Fruit fly (Drosophila melanogaster): Measurements from ENCODE around the gene CG18476.

CG18476 gene

dm6 chr3R:11626571-11626970, 51.3 kb downstream of the CG18476 start, which contains the start of the genes CG6813 and CG18764 (continued):
- TF ChIP-seq stwl (tag; optimal IDR thresholded peaks at IDR 0.05): peak; percentile 59
- peak; percentile 11 for TF ChIP-seq CG12659 (GFP tag; optimal IDR thresholded peaks at IDR 0.05)
- no peak for TF ChIP-seq E2f1 (GFP tag; IDR thresholded peaks at IDR 0.05)
- peak; percentile 41 for TF ChIP-seq Myb (GFP tag; optimal IDR thresholded peaks at IDR 0.05)
- no peak for TF ChIP-seq toy (GFP tag; IDR thresholded peaks at IDR 0.05)
- no peak for TF ChIP-seq CG10209 (GFP tag; optimal IDR thresholded peaks at IDR 0.05)
- peak; percentile 72 for TF ChIP-seq Med (GFP tag)
- peak in 1 of 2 experiments; percentile 94 for TF ChIP-seq Pdp1 (GFP tag; optimal IDR thresholded peaks at IDR 0.05)
- TF ChIP-seq aop (GFP tag; IDR thresholded peaks at IDR 0.05): no peak
- no peak for TF ChIP-seq Hr78 (GFP tag; optimal IDR thresholded peaks at IDR 0.05)
- peak; percentile 10 for TF ChIP-seq CG9797 (GFP tag; optimal IDR thresholded peaks at IDR 0.05)
- no peak for TF ChIP-seq CG10274 (GFP tag; optimal IDR thresholded peaks at IDR 0.05)
- TF ChIP-seq CG14441 (GFP tag; IDR thresholded peaks at IDR 0.05): no peak
- peak; percentile 72 for TF ChIP-seq MBD-R2 (GFP tag; IDR thresholded peaks at IDR 0.05)
- no peak for TF ChIP-seq Bdp1 (GFP tag; optimal IDR thresholded peaks at IDR 0.05)
- no peak for TF ChIP-seq Ptx1 (GFP tag; IDR thresholded peaks at IDR 0.05)
- no peak for TF ChIP-seq CG11695 (GFP tag; IDR thresholded peaks at IDR 0.05)
- TF ChIP-seq Deaf1 (tag; optimal IDR thresholded peaks at IDR 0.05): no peak
- TF ChIP-seq org-1 (GFP tag; optimal IDR thresholded peaks at IDR 0.05): no peak
- TF ChIP-seq ash1 (GFP tag; optimal IDR thresholded peaks at IDR 0.05): no peak
- no peak for TF ChIP-seq CG1529 (GFP tag; optimal IDR thresholded peaks at IDR 0.05)
- no peak for TF ChIP-seq CG5245 (GFP tag; optimal IDR thresholded peaks at IDR 0.05)
- TF ChIP-seq CG3847 (GFP tag; IDR thresholded peaks at IDR 0.05): no peak
- no peak for TF ChIP-seq GATAe (GFP tag; conservative IDR thresholded peaks at IDR 0.05)
- no peak for TF ChIP-seq abd-A (tag; optimal IDR thresholded peaks at IDR 0.05)
- TF ChIP-seq peb (GFP tag; IDR thresholded peaks at IDR 0.05): no peak
- peak; percentile 61; the same call in 1 of the 2 replicates for TF ChIP-seq sna (GFP tag; IDR thresholded peaks at IDR 0.05; ENCODE audit: partially characterized antibody)
- no peak for TF ChIP-seq CG10565 (GFP tag; optimal IDR thresholded peaks at IDR 0.05)
- TF ChIP-seq CG4854 (GFP tag; optimal IDR thresholded peaks at IDR 0.05): no peak
- peak; percentile 56 for TF ChIP-seq Scr (GFP tag; IDR thresholded peaks at IDR 0.05; ENCODE audit: partially characterized antibody)
- TF ChIP-seq zfh2 (GFP tag; optimal IDR thresholded peaks at IDR 0.05): no peak
- TF ChIP-seq crp (GFP tag; optimal IDR thresholded peaks at IDR 0.05): peak; percentile 21 to 82
- TF ChIP-seq CG17328 (GFP tag; IDR thresholded peaks at IDR 0.05): no peak
- no peak for TF ChIP-seq schlank (tag; optimal IDR thresholded peaks at IDR 0.05)
- peak; percentile 23 for TF ChIP-seq YL-1 (GFP tag; optimal IDR thresholded peaks at IDR 0.05)
- TF ChIP-seq gem (tag; optimal IDR thresholded peaks at IDR 0.05): no peak
- no peak for TF ChIP-seq ssp (GFP tag; IDR thresholded peaks at IDR 0.05)
- TF ChIP-seq seq (GFP tag; IDR thresholded peaks at IDR 0.05): no peak
- no peak for TF ChIP-seq CG7556 (GFP tag; optimal IDR thresholded peaks at IDR 0.05)
- TF ChIP-seq Atf6 (GFP tag; IDR thresholded peaks at IDR 0.05): no peak
- no peak for TF ChIP-seq CG2202 (tag; optimal IDR thresholded peaks at IDR 0.05)
- TF ChIP-seq fu2 (GFP tag; optimal IDR thresholded peaks at IDR 0.05): no peak
- TF ChIP-seq Six4 (GFP tag; optimal IDR thresholded peaks at IDR 0.05): no peak
- peak; percentile 69 for TF ChIP-seq sens (GFP tag)
- TF ChIP-seq trh (GFP tag; optimal IDR thresholded peaks at IDR 0.05): no peak
- TF ChIP-seq Drgx (GFP tag; IDR thresholded peaks at IDR 0.05): no peak
- peak; percentile 14 for TF ChIP-seq CG34376 (GFP tag; optimal IDR thresholded peaks at IDR 0.05)
- TF ChIP-seq nom (GFP tag; optimal IDR thresholded peaks at IDR 0.05): no peak
- TF ChIP-seq Fer3 (tag; optimal IDR thresholded peaks at IDR 0.05): no peak
- TF ChIP-seq HLH3B (GFP tag; IDR thresholded peaks at IDR 0.05): no peak
- no peak for TF ChIP-seq kay (GFP tag; optimal IDR thresholded peaks at IDR 0.05)
- no peak for TF ChIP-seq Hsf (GFP tag; optimal IDR thresholded peaks at IDR 0.05)
